Worm (Caenorhabditis elegans): ENCODE results near the gene msp-74.

The msp-74 gene

DNA sequence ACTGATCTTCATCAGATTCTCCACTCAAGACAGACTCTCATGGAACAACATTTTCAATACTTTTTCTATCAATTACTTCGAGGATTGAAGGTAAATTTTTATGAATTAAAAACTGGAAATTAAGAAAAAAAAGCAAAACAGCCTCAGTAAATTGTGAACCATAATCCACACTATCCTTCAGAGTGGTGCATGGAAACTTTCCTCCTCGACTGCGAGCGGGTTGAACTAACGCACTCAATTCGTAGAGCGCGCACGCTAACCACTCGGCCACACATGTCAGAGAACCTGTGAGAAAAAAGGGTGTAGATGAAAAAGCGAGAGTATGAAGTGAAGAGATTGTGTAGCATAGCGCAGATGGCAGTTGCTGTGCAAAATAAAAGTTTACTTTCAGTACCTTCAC, 10.1 kb downstream of the msp-74 start (continued):
- TF ChIP-seq attf-4 (tag; optimal IDR thresholded peaks at IDR 0.05) (no peak), duxl-1 (tag; optimal IDR thresholded peaks at IDR 0.05; ENCODE audit: poor library complexity) (peak; percentile 85), nhr-6 (tag; optimal IDR thresholded peaks at IDR 0.05) (peak; percentile 62), tra-1 (GFP tag; IDR thresholded peaks at IDR 0.05) (peak; percentile 87), mxl-3 (GFP tag; optimal IDR thresholded peaks at IDR 0.05) (peak; percentile 69), pqm-1 (tag; optimal IDR thresholded peaks at IDR 0.05) (no peak), hif-1 (tag; optimal IDR thresholded peaks at IDR 0.05) (peak in 1 of 2 experiments; percentile 25), daf-16 (GFP tag; optimal IDR thresholded peaks at IDR 0.05) (peak in 1 of 2 experiments; percentile 94), daf-16 (tag; optimal IDR thresholded peaks at IDR 0.05) (peak; percentile 78), ctbp-1 (GFP tag; IDR thresholded peaks at IDR 0.05) (peak; percentile 89), dmd-9 (GFP tag; IDR thresholded peaks at IDR 0.05) (0 out of 2 replicates have a peak, but pooled peaks have one; percentile 30), ceh-82 (tag; optimal IDR thresholded peaks at IDR 0.05) (no peak), ztf-7 (tag; optimal IDR thresholded peaks at IDR 0.05) (peak; percentile 32), snpc-1.2 (GFP tag; IDR thresholded peaks at IDR 0.05) (no peak; the same call in 1 of the 2 replicates), nhr-28 (tag; optimal IDR thresholded peaks at IDR 0.05) (peak; percentile 38), dve-1 (tag; optimal IDR thresholded peaks at IDR 0.05; ENCODE audit: insufficient read depth) (peak; percentile 72), unc-130 (GFP tag; optimal IDR thresholded peaks at IDR 0.05) (peak; percentile 80), mxl-2 (GFP tag; conservative IDR thresholded peaks at IDR 0.05) (peak; percentile 67; the same call in 1 of the 2 replicates), saeg-2 (GFP tag; IDR thresholded peaks at IDR 0.05) (0 out of 2 replicates have a peak, but pooled peaks have one; percentile 59), zfp-2 (tag; optimal IDR thresholded peaks at IDR 0.05) (peak; percentile 55), nhr-42 (GFP tag; IDR thresholded peaks at IDR 0.05) (peak; percentile 83), lin-39 (tag; optimal IDR thresholded peaks at IDR 0.05) (no peak), nhr-10 (tag; optimal IDR thresholded peaks at IDR 0.05) (no peak), hlh-30 (tag; optimal IDR thresholded peaks at IDR 0.05; ENCODE audit: insufficient read depth) (peak; percentile 70), dmd-8 (GFP tag; IDR thresholded peaks at IDR 0.05) (peak; percentile 94), F37D6.2 (tag; optimal IDR thresholded peaks at IDR 0.05) (peak; percentile 22), ceh-28 (tag; optimal IDR thresholded peaks at IDR 0.05) (no peak), nhr-102 (tag; optimal IDR thresholded peaks at IDR 0.05) (peak; percentile 82), daf-8 (GFP tag; IDR thresholded peaks at IDR 0.05) (no peak), dpl-1 (GFP tag; optimal IDR thresholded peaks at IDR 0.05) (peak; percentile 39), mep-1 (tag; optimal IDR thresholded peaks at IDR 0.05) (peak; percentile 72), R02D3.7 (tag; optimal IDR thresholded peaks at IDR 0.05) (peak; percentile 4), egl-27 (tag; optimal IDR thresholded peaks at IDR 0.05) (no peak), nhr-48 (tag; optimal IDR thresholded peaks at IDR 0.05) (peak; percentile 80), ama-1 (optimal IDR thresholded peaks at IDR 0.05) (no peak), daf-19 (GFP tag; conservative IDR thresholded peaks at IDR 0.05) (no peak), mdl-1 (tag; optimal IDR thresholded peaks at IDR 0.05) (peak in 1 of 2 experiments; percentile 28), T26A8.4 (GFP tag; IDR thresholded peaks at IDR 0.05) (no peak; the same call in 1 of the 2 replicates), rbr-2 (tag; optimal IDR thresholded peaks at IDR 0.05) (peak; percentile 71), snpc-4 (tag; optimal IDR thresholded peaks at IDR 0.05) (no peak), dmd-6 (GFP tag; IDR thresholded peaks at IDR 0.05) (peak; percentile 82), vab-7 (GFP tag; IDR thresholded peaks at IDR 0.05) (peak; percentile 91), lin-1 (GFP tag; IDR thresholded peaks at IDR 0.05) (peak; percentile 85; the same call in 1 of the 2 replicates), ceh-44 (GFP tag; IDR thresholded peaks at IDR 0.05) (peak; percentile 76), zag-1 (tag; optimal IDR thresholded peaks at IDR 0.05) (no peak), F49E8.2 (tag; optimal IDR thresholded peaks at IDR 0.05; ENCODE audit: borderline replicate concordance) (peak; percentile 63), php-3 (GFP tag; IDR thresholded peaks at IDR 0.05) (peak; percentile 58; the same call in 1 of the 2 replicates), nhr-76 (tag; optimal IDR thresholded peaks at IDR 0.05) (no peak), daf-12 (tag; optimal IDR thresholded peaks at IDR 0.05) (no peak), spr-1 (tag; optimal IDR thresholded peaks at IDR 0.05) (peak; percentile 86), cey-2 (tag; optimal IDR thresholded peaks at IDR 0.05; ENCODE audit: borderline replicate concordance, insufficient read depth) (no peak)
